Fruit fly (Drosophila melanogaster) S2 (cell line): ENCODE results near the gene CG5561.
A peak's percentile ranks its signal among the peaks of the same experiment; 100 is the strongest.

Experiments
- CG8478 ChIP-seq: fragments of >200 bp; optimal IDR thresholded peaks from 2 replicates; lab custom pipeline; 2018
- CTCF ChIP-seq, 2 experiments: fragments of >200 bp; optimal IDR thresholded peaks; 2 replicates each; lab custom pipeline; 2018

Gene CG5561

DNA sequence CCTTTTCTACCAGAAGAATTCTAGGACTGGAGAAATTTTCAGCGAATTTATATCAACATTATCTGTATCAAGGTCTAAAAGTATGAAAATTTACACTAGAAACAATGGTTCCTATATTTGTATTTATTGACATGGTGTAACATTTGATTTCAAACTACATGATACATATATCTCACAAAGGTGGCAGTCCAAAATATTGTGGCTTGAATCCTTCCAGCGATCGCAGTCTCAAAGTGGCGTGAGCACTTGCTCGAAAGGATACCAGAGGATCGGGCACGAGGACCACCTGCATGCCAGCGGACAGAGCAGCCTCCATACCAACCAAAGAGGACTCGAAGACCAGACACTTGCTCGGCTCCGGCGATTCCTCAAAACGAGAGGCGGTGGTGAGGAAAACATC, at the start of gene CG5561:
CG5561 (minus strand) TSS at position 101 of the 400 bp plus-strand sequence.
- no peak for TF ChIP-seq CTCF (optimal IDR thresholded peaks at IDR 0.05; lab: Kevin White, UChicago)
- TF ChIP-seq CG8478: no peak

DNA sequence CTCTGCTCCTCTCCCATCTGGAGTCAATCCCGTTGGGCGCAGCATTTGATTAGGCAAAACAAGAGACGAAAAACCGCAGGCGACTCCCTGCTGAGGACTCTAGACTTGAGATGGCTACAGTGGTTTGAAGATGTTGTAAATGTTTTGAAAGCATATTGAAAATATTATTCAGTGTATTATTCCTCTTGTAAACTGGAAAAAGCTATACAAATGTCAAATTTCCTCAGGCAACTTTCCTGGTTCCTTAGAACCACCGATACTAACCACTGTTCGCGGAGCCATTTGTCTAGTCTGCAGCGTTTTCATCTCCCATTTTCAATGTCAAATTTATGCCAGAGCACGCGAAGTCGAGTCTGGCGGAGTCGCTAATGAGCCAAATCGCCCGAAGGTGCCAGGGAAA, 48.8 kb upstream of the CG5561 start:
- no peak for TF ChIP-seq CG8478
- no peak for TF ChIP-seq CTCF (optimal IDR thresholded peaks at IDR 0.05; lab: Kevin White, UChicago)

DNA sequence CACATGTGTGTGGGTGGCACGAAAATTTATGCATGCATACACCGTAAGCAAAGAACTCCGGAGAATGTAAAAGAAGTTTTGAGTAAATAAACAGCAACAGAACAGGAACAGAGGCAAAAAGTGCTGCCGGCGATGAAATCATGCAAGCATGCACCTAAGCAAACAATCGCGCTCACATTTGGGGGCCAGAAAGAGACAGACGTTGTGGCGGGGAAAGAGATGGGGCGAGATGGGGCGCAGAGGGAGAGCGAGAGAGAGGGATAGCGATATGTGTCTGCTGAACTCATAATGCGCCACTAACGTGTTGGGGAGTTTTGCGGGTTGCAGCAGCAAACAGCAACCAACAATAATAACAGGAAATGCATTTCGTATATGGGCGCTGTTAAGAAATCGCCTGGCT, 45.5 kb upstream of the CG5561 start:
- TF ChIP-seq CTCF (optimal IDR thresholded peaks at IDR 0.05; lab: Kevin White, UChicago): no peak
- no peak for TF ChIP-seq CG8478

DNA sequence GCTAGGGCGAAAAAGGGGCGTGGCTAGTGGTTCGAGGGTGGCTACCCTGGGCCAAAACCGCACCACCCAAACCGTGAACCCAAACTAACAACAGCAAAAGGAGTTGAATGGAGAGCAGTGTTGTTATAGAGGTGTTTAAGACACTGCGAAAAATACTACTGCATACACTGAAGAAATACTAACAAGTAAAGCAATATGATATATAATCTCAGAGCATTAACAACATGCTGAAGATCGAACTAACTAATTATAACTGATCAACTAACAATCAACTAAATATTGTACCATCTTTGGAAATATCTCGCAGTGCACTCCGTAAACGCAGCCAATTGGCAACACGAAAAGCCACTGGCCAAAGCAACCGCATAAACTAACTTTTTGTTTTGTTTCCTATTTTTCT, 39.7 kb upstream of the CG5561 start:
- no peak for TF ChIP-seq CG8478
- TF ChIP-seq CTCF (optimal IDR thresholded peaks at IDR 0.05; lab: Kevin White, UChicago): no peak

DNA sequence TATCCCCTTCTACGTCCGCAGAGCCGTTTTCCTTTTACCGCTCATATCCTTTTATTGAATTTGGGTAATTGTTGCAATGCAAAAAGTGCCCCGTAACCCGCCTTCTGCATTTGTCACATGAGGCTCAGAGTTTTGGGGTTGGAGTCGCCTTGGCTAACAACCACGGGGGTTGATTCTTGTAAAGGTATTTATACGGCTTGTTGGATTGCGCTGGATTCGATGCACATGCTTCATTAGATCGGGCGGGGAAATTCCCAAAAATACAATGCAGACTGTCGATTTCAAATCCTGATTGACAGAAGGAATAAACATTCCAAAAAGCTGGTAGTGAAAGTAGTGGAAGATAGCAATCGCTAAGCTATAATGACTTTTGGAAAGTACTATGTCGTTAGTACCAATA, 36.4 kb upstream of the CG5561 start:
- no peak for TF ChIP-seq CG8478
- no peak for TF ChIP-seq CTCF (optimal IDR thresholded peaks at IDR 0.05; lab: Kevin White, UChicago)

DNA sequence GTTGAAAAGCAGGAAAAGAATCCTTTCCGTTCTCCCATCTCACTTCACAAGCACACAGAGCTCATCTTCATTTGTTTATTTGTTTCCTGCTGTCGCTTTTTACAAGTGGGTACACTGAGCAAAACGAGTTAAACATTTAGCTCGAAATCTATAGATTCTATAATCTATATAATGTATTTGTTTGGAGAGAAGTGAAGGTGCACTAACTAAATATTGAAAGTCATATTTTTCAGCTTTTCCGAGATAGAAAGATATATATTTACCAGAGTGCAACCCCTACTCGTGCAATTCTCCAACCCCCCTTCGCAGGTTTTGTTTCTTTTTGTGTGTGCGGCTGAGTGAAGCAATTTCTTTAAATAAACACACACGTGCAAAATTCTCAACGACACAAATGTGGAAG, 33.9 kb upstream of the CG5561 start:
- TF ChIP-seq CG8478 (no peak), CTCF (optimal IDR thresholded peaks at IDR 0.05; lab: Kevin White, UChicago) (no peak)

DNA sequence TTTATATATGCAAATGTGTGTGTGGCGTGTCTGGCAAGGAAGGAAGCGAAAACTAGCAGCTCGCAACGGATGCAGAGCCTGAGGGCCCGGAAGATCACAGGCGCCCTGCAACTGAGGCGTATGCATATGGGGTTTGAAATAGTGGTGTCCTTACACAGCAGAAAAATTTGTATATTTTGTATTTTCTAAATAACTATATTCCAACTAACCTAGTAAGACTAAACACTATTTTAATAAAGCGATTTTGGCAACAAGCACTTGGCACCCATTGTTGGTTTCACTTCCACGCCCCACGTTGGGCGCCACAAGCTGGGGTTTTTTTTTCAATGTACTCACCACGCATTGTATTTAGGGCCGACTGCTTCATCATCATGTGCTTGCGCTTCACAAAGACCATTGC, 32.6 kb upstream of the CG5561 start:
- TF ChIP-seq CG8478 (no peak), CTCF (optimal IDR thresholded peaks at IDR 0.05; lab: Kevin White, UChicago) (no peak)

DNA sequence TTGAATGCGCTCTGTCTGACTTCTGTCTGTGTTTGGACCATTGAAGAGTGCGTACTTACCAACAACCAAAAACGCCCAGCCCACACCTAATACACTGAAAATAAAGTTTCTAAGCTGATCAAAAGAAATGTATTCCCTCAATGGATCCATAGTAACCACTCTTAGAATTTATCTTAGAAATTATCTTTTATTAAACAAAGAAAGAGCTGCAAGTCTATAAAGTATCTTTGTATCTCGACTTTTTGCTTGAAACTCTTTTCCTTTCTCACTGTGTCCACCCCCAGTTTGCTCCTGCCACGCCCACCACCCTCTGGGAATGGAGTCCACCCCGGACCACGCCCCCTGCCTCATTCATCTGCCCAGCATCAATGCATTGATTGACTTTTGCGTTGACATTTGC, 23.7 kb upstream of the CG5561 start:
- TF ChIP-seq CG8478 (no peak), CTCF (optimal IDR thresholded peaks at IDR 0.05; lab: Kevin White, UChicago) (no peak)

DNA sequence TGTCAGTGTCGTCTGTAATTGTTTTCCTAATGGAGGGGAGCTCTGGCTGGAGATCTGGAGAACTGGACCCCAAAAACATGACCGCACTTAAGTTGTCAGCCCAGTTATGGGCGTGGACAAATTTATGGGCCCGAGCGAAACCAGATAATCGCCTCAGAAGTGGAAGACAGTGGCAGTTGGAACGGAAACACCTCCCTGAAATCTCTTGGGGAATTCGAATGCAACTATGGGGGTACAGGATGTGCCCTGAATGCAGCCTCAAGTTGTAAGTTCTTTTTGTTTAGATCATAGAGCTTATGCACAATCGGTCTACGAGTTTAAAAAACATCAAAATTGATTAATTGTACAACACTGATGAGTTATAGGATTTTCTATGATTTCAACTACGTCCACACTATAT, 13.8 kb upstream of the CG5561 start, which contains the start of gene CG14346:
CG14346 (plus strand) TSS at position 301 of the 400 bp plus-strand sequence.
- TF ChIP-seq CG8478: no peak
- no peak for TF ChIP-seq CTCF (optimal IDR thresholded peaks at IDR 0.05; lab: Kevin White, UChicago)

DNA sequence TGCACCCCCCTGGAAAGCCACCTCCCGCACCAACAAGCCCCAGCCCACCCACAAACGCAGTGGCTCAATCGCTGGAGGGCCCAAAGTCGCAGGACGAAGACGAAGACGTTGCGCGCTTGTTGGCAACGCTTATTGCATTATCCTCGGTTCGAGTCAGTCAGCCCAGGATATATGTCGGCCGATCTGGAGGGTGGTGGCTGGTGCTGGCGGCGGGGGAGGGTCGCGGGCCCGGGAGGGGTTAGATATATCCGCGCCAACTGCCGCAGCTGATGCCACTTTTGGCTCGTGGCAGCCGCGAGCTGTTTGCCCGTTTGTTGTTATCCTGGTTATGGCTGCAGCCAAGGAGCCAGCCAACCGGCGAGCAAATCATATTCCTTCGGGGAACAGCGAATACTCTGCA, 11.1 kb upstream of the CG5561 start:
- TF ChIP-seq CTCF (optimal IDR thresholded peaks at IDR 0.05; lab: Kevin White, UChicago) (no peak), CG8478 (no peak)

DNA sequence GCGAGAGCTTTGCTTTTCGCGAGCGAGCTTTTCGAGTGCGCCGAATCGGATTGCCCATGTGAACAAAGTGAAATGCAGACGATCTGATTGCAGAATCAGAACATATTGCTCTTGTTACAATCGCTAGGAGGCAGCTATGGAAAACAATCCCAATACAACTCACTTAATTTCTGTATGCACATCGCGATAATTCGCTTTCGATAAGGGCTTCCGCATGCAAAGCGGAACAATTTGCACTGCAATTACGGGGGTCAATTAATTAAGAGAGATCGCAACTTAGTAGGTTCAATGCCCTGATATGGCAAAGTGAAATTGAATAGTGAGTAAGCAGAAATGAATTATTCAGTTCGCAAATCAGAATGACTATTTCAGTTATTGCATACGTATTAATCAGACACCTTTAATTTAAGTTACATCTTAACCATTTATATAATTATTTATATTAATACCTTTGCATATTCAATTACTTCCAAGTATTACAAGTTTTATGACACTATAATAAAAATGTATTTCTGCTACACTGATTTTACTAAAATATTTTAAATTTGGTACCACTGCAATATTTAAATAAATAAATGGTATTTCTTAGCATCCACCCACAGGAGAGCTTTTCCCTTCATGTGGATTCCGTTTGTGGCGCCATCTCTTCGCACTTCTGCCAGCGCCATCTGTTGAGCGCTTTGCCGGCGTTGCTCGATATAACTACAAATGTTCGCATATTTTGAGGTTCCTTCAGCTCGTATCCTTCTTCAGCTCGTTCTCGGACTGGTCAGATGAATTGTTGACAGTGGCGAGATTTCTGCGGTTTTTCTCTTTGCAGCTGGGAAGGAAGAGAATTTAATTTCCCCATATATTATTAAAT, 8.1 kb upstream of the CG5561 start, which contains the start of gene NLaz:
NLaz (minus strand) TSS at position 51 of the 862 bp plus-strand sequence.
- no peak for TF ChIP-seq CG8478
- peak; percentile 65 to 82 for TF ChIP-seq CTCF (optimal IDR thresholded peaks at IDR 0.05; lab: Kevin White, UChicago)

DNA sequence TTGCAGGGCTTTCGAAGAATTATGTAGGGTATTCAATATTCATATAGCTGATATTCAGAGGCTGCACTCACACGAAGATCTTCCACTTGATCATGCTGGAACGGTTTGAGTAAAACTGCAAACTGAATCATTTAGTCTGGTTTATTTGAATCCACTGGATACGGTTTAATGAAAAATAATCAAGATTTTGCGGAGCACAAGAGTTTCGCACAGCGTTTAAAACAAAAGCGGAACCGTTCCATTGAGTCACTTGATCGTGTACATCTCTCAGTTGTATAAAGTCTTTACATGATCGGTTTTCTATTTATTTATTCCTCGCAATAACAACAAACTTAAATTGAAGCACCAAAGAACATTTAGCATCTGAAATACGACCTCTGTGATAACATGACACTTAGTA, 5.8 kb upstream of the CG5561 start, which contains the start of gene CG31659:
CG31659 (minus strand) TSS at position 101 of the 400 bp plus-strand sequence.
- TF ChIP-seq CG8478 (no peak), CTCF (optimal IDR thresholded peaks at IDR 0.05; lab: Kevin White, UChicago) (no peak)

DNA sequence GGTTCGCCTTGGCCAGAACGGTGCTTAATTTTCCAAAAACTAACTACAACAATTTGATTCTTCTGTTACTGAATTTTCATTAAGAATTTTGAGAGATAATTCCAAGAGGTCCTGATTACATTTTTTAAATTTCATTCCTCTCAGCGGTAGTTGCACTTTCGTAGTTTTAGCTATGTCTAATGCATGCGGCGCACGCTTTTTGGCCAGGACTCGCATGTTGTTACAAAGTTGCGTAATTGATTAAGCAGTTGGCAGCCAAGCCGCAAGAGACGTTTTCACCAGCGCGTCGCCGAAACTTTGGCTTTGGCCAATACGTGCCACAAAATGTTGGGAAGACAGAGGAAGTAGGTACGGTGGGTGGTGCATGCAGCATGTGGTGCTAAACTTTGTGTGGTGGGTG, 1.9 kb upstream of the CG5561 start, which contains the start of gene CG5565:
CG5565 (minus strand) TSS at position 101 of the 400 bp plus-strand sequence.
- TF ChIP-seq CG8478: no peak
- TF ChIP-seq CTCF (optimal IDR thresholded peaks at IDR 0.05; lab: Kevin White, UChicago): no peak

DNA sequence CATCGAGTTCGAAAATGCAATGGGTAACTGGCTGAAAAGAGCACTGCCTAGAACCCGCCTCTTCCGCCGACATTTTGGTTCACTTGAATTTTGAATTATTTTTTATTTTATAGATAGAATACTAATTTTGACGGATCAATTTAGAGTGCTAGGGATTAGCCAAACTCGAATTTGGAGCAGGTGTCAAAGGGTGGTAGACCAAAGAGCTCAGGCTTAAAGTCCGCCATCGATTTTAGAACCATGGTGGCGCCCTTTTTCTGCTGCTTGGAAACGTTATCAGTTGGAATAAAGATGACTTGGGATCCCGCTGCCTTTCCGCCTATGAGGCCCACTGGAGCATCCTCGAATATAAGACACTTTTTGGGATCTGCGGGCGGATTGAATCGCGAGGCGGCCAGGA, 910 bp upstream of the CG5561 start, which contains the start of gene CG31924:
CG31924 (minus strand) TSS at position 101 of the 400 bp plus-strand sequence.
- TF ChIP-seq CG8478 (no peak), CTCF (optimal IDR thresholded peaks at IDR 0.05; lab: Kevin White, UChicago) (no peak)

DNA sequence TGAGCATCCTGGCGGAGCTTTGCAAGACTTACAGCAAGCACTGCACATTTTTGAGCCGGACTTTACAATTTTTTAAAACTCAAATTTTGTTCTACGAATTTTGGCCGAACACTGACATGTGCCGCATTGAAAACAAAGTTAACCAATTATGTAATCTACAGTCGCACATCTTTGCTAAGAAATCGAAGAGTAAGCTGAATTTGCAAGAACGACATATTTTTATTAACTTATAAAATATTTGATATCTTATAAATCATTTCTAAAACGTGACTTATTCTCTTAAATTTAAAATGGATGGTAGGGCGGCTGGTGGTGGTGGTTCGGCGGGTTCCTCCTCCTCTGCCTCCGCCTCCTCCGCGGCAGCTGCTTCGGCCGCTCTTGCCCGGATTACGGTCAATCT, 1.1 kb downstream of the CG5561 start, which contains the start of gene CG5556:
CG5556 (minus strand) TSS at position 101 of the 400 bp plus-strand sequence.
- TF ChIP-seq CTCF (optimal IDR thresholded peaks at IDR 0.05; lab: Kevin White, UChicago): no peak
- no peak for TF ChIP-seq CG8478

DNA sequence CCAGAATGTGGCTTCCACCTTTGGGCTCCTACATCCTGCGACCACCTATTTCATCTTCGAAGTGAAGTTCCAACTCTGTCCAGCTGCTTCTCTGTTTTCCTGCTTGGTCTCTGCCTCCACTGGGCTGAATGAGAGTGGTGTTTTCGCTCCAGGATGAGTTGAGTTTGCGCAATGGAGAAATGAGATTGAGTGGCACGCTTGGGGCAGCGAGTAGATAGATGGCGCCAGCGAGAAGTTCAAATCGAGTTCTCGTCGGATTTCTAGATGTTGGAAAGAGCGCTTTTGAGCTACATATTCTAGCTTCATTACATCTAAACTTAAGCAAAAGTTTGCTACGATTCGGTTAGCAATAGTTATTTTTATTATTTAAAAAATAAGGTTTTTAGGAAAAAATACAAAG, 7.9 kb downstream of the CG5561 start:
- TF ChIP-seq CTCF (optimal IDR thresholded peaks at IDR 0.05; lab: Kevin White, UChicago): peak; percentile 16 to 53
- no peak for TF ChIP-seq CG8478
